Worm (Caenorhabditis elegans) whole organism, L1 larva: ENCODE results near the gene M153.5.

Experiments
- aly-2 ChIP-seq: fragments of 150-350 bp; optimal IDR thresholded peaks from 2 replicates; lab custom pipeline; 2014; ENCODE audit warnings: missing biosample characterization, missing genetic modification characterization
- jun-1 ChIP-seq: fragments of 150-350 bp; optimal IDR thresholded peaks from 2 replicates; lab custom pipeline; 2014; ENCODE audit warnings: missing biosample characterization, missing genetic modification reagents, missing genetic modification characterization
- nhr-12 ChIP-seq: sonication (generic microtip); optimal IDR thresholded peaks from 2 replicates; lab custom pipeline; 2017; ENCODE audit warnings: missing biosample characterization, missing genetic modification characterization
- ztf-11 ChIP-seq, 2 experiments: sonication (generic microtip); optimal IDR thresholded peaks; 2 replicates each; lab custom pipeline; 2016 to 2017; ENCODE audit warnings: missing genetic modification characterization in 2 of 2, missing biosample characterization in 1 of 2, missing compliant biosample characterization in 1 of 2

ce11 chrX:12104630-12105029 lies 39.2 kb upstream of the M153.5 start, which contains the start of gene col-181:
- TF ChIP-seq nhr-12 (no peak), aly-2 (no peak), ztf-11 (tag; optimal IDR thresholded peaks at IDR 0.05; lab: Kevin White, UChicago) (no peak), jun-1 (tag; lab: Kevin White, UChicago) (no peak)
